Worm (Caenorhabditis elegans) whole organism, early embryonic: ENCODE data around the gene C05C10.3.

Experiments
- F13C5.2 ChIP-seq: sonication (generic microtip); optimal IDR thresholded peaks from 2 replicates; lab custom pipeline; 2017; ENCODE audit warnings: mild to moderate bottlenecking, missing genetic modification characterization, inconsistent platforms, missing compliant biosample characterization
- ama-1 ChIP-seq: fragments of 150-350 bp; optimal IDR thresholded peaks from 2 replicates; lab custom pipeline; 2014
- ceh-13 ChIP-seq: fragments of 200-800 bp; sonication (Bioruptor generic); optimal IDR thresholded peaks from 2 replicates; lab custom pipeline; 2018; ENCODE audit warnings: mild to moderate bottlenecking, missing genetic modification characterization, missing compliant biosample characterization
- hmg-4 ChIP-seq: fragments of 200-800 bp; sonication (Bioruptor generic); optimal IDR thresholded peaks from 2 replicates; lab custom pipeline; 2018; ENCODE audit warnings: mild to moderate bottlenecking, missing genetic modification characterization, missing compliant biosample characterization
- hnd-1 ChIP-seq: sonication (generic microtip); optimal IDR thresholded peaks from 2 replicates; lab custom pipeline; 2016; ENCODE audit warnings: missing genetic modification characterization, missing compliant biosample characterization
- pes-1 ChIP-seq: fragments of 200-800 bp; sonication (Bioruptor generic); IDR thresholded peaks from 2 replicates; pipeline ENCODE4 v1.3.6; 2022; ENCODE audit warnings: missing genetic modification reagents, missing genetic modification characterization, missing compliant biosample characterization
- sea-1 ChIP-seq: fragments of 200-800 bp; sonication (Bioruptor generic); conservative IDR thresholded peaks from 2 replicates; pipeline ENCODE4 v1.3.6; 2022; ENCODE audit warnings: missing genetic modification characterization, missing compliant biosample characterization
- tbx-37 ChIP-seq: fragments of 200-800 bp; sonication (Bioruptor generic); conservative IDR thresholded peaks from 2 replicates; pipeline ENCODE4 v1.3.6; 2022; ENCODE audit warnings: missing genetic modification reagents, missing genetic modification characterization, missing compliant biosample characterization

- no peak for TF ChIP-seq hnd-1 (tag; lab: Kevin White, UChicago)
- TF ChIP-seq sea-1 (GFP tag; lab: Robert Waterston, UW) = no peak
- no peak for TF ChIP-seq ama-1 (lab: Kevin White, UChicago)
- TF ChIP-seq pes-1 (GFP tag; lab: Robert Waterston, UW) = no peak
- no peak for TF ChIP-seq ceh-13 (GFP tag; lab: Kevin White, UChicago)
- TF ChIP-seq tbx-37 (GFP tag; lab: Robert Waterston, UW) = no peak
- TF ChIP-seq hmg-4 (GFP tag; lab: Kevin White, UChicago) = no peak
- TF ChIP-seq F13C5.2 (tag; lab: Kevin White, UChicago) = no peak
These were observed 18.8 kb downstream of the C05C10.3 start, which contains the start of gene C05C10.8 for ce11 chrII:9917904-9918303.
